Fruit fly (Drosophila melanogaster) whole organism, embryonic: Measurements from ENCODE around the gene CG33796.

Source experiments
- Bgb ChIP-seq: fragments of 200-800 bp; sonication (Bioruptor generic); IDR thresholded peaks from 2 replicates; pipeline ENCODE4 v1.3.6; 2022; ENCODE audit warnings: missing biosample characterization, missing genetic modification characterization; ENCODE audit not compliant: partially characterized antibody
- Bteb2 ChIP-seq: fragments of 200-800 bp; sonication (Bioruptor generic); optimal IDR thresholded peaks from 2 replicates; lab custom pipeline; 2016; ENCODE audit warnings: missing biosample characterization, missing genetic modification characterization
- CG10543 ChIP-seq: fragments of 200-800 bp; sonication (Bioruptor generic); optimal IDR thresholded peaks from 3 replicates; lab custom pipeline; 2017; ENCODE audit warnings: missing biosample characterization, mild to moderate bottlenecking, missing genetic modification characterization, moderate library complexity
- CG11560 ChIP-seq: fragments of 200-800 bp; sonication (Bioruptor generic); IDR thresholded peaks from 3 replicates; pipeline ENCODE4 v1.3.6; 2022; ENCODE audit warnings: missing biosample characterization, missing genetic modification characterization
- CG11695 ChIP-seq: fragments of 200-800 bp; sonication (Bioruptor generic); IDR thresholded peaks from 3 replicates; pipeline ENCODE4 v1.3.6; 2022; ENCODE audit warnings: missing biosample characterization, missing genetic modification characterization
- CG1233 ChIP-seq: fragments of 200-800 bp; sonication (Bioruptor generic); optimal IDR thresholded peaks from 4 replicates; lab custom pipeline; 2018; ENCODE audit warnings: missing biosample characterization, mild to moderate bottlenecking, missing genetic modification characterization
- CG1792 ChIP-seq: fragments of 200-800 bp; sonication (Bioruptor generic); optimal IDR thresholded peaks from 2 replicates; lab custom pipeline; 2016; ENCODE audit warnings: missing biosample characterization, missing genetic modification characterization
- CG2875 ChIP-seq: fragments of 200-800 bp; sonication (Bioruptor generic); optimal IDR thresholded peaks from 2 replicates; lab custom pipeline; 2017; ENCODE audit warnings: missing biosample characterization, mild to moderate bottlenecking, missing genetic modification characterization, missing genetic modification reagents
- CG30020 ChIP-seq: fragments of 200-800 bp; optimal IDR thresholded peaks from 2 replicates; lab custom pipeline; 2019; ENCODE audit warnings: missing biosample characterization, mild to moderate bottlenecking, missing genetic modification characterization, moderate library complexity
- CG31441 ChIP-seq: fragments of 200-800 bp; sonication (Bioruptor generic); IDR thresholded peaks from 2 replicates; pipeline ENCODE4 v1.3.6; 2022; ENCODE audit warnings: missing biosample characterization, missing genetic modification characterization
- CG34422 ChIP-seq: fragments of 200-800 bp; sonication (Bioruptor generic); IDR thresholded peaks from 3 replicates; pipeline ENCODE4 v1.3.6; 2022; ENCODE audit warnings: missing biosample characterization, missing genetic modification characterization
- CG6689 ChIP-seq: fragments of 200-800 bp; sonication (Bioruptor generic); IDR thresholded peaks from 2 replicates; pipeline ENCODE4 v1.3.6; 2022; ENCODE audit warnings: missing biosample characterization, missing genetic modification characterization
- CG8388 ChIP-seq: fragments of 200-800 bp; sonication (Bioruptor generic); optimal IDR thresholded peaks from 2 replicates; lab custom pipeline; 2019; ENCODE audit warnings: missing biosample characterization, mild to moderate bottlenecking, missing genetic modification characterization, moderate library complexity
- CG9215 ChIP-seq: fragments of 200-800 bp; sonication (Bioruptor generic); IDR thresholded peaks from 2 replicates; pipeline ENCODE4 v1.3.6; 2022; ENCODE audit warnings: missing biosample characterization, missing genetic modification characterization
- CG9727 ChIP-seq: fragments of 200-800 bp; sonication (Bioruptor generic); optimal IDR thresholded peaks from 3 replicates; lab custom pipeline; 2017; ENCODE audit warnings: missing biosample characterization, mild to moderate bottlenecking, missing genetic modification characterization
- CTCF ChIP-seq: fragments of 200-800 bp; sonication (Bioruptor generic); optimal IDR thresholded peaks from 2 replicates; lab custom pipeline; 2017; ENCODE audit warnings: missing biosample characterization, mild to moderate bottlenecking, missing genetic modification characterization, moderate library complexity
- CoRest ChIP-seq: fragments of 200-800 bp; sonication (Bioruptor generic); optimal IDR thresholded peaks from 3 replicates; lab custom pipeline; 2018; ENCODE audit warnings: missing biosample characterization, mild to moderate bottlenecking, missing genetic modification characterization, moderate library complexity
- Dek ChIP-seq: fragments of 200-800 bp; sonication (Bioruptor generic); optimal IDR thresholded peaks from 3 replicates; lab custom pipeline; 2019; ENCODE audit warnings: missing biosample characterization, mild to moderate bottlenecking, missing genetic modification characterization, moderate library complexity
- Dip2 ChIP-seq: fragments of 200-800 bp; sonication (Bioruptor generic); IDR thresholded peaks from 2 replicates; pipeline ENCODE4 v1.3.6; 2022; ENCODE audit warnings: missing biosample characterization, missing genetic modification characterization
- HmgZ ChIP-seq: fragments of 200-800 bp; sonication (Bioruptor generic); optimal IDR thresholded peaks from 2 replicates; lab custom pipeline; 2018; ENCODE audit warnings: missing biosample characterization, mild to moderate bottlenecking, missing genetic modification characterization
- Hr51 ChIP-seq, 2 experiments: fragments of 200-800 bp; sonication (Bioruptor generic); optimal IDR thresholded peaks; 2 replicates in 1 of 2; 3 replicates in 1 of 2; lab custom pipeline; 2016 to 2018; ENCODE audit warnings: missing biosample characterization in 2 of 2, missing genetic modification characterization in 2 of 2, mild to moderate bottlenecking in 1 of 2, moderate library complexity in 1 of 2
- Kr ChIP-seq: fragments of 200-800 bp; sonication (Bioruptor generic); optimal IDR thresholded peaks from 2 replicates; lab custom pipeline; 2017; ENCODE audit warnings: missing biosample characterization, mild to moderate bottlenecking, missing genetic modification characterization
- NC2α ChIP-seq: fragments of 200-800 bp; sonication (Bioruptor generic); optimal IDR thresholded peaks from 2 replicates; lab custom pipeline; 2016; ENCODE audit warnings: missing biosample characterization, missing genetic modification characterization
- Oaz ChIP-seq: fragments of 200-800 bp; sonication (Bioruptor generic); IDR thresholded peaks from 2 replicates; pipeline ENCODE4 v1.3.6; 2022; ENCODE audit warnings: missing biosample characterization, missing genetic modification characterization
- Ptx1 ChIP-seq: fragments of 200-800 bp; sonication (Bioruptor generic); IDR thresholded peaks from 2 replicates; pipeline ENCODE4 v1.3.6; 2022; ENCODE audit warnings: missing biosample characterization, missing genetic modification characterization
- Sox100B ChIP-seq: fragments of 200-800 bp; sonication (Bioruptor generic); optimal IDR thresholded peaks from 3 replicates; lab custom pipeline; 2018; ENCODE audit warnings: missing biosample characterization, mild to moderate bottlenecking, missing genetic modification characterization
- Taf1 ChIP-seq: fragments of 200-800 bp; sonication (Bioruptor generic); IDR thresholded peaks from 2 replicates; pipeline ENCODE4 v1.3.6; 2022; ENCODE audit warnings: missing biosample characterization, missing genetic modification characterization
- Trl ChIP-seq, 3 experiments: fragments of >200 bp in 2 of 3; fragments of 200-800 bp in 1 of 3; sonication (Bioruptor generic) in 1 of 3; optimal IDR thresholded peaks; 2 replicates in 1 of 3; 3 replicates in 2 of 3; lab custom pipeline; 2016 to 2017; ENCODE audit warnings: missing biosample characterization in 1 of 3, missing genetic modification characterization in 1 of 3
- YL-1 ChIP-seq: fragments of 200-800 bp; sonication (Bioruptor generic); optimal IDR thresholded peaks from 3 replicates; lab custom pipeline; 2017; ENCODE audit warnings: missing biosample characterization, mild to moderate bottlenecking, missing genetic modification characterization
- amos ChIP-seq: fragments of 200-800 bp; sonication (Bioruptor generic); IDR thresholded peaks from 2 replicates; pipeline ENCODE4 v1.3.6; 2022; ENCODE audit warnings: missing biosample characterization, missing genetic modification characterization; ENCODE audit not compliant: partially characterized antibody
- ap ChIP-seq: fragments of 200-800 bp; sonication (Bioruptor generic); IDR thresholded peaks from 2 replicates; pipeline ENCODE4 v1.3.6; 2022; ENCODE audit warnings: missing biosample characterization, missing genetic modification characterization
- ase ChIP-seq: fragments of 200-800 bp; sonication (Bioruptor generic); IDR thresholded peaks from 3 replicates; pipeline ENCODE4 v1.3.6; 2022; ENCODE audit warnings: missing biosample characterization, missing genetic modification characterization
- bigmax ChIP-seq: fragments of 200-800 bp; sonication (Bioruptor generic); optimal IDR thresholded peaks from 2 replicates; lab custom pipeline; 2018; ENCODE audit warnings: missing biosample characterization, mild to moderate bottlenecking, missing genetic modification characterization
- cad ChIP-seq: fragments of >200 bp; optimal IDR thresholded peaks from 2 replicates; lab custom pipeline; 2017; ENCODE audit warnings: missing biosample characterization, missing genetic modification characterization
- croc ChIP-seq: fragments of 200-800 bp; sonication (Bioruptor generic); conservative IDR thresholded peaks from 3 replicates; pipeline ENCODE4 v1.3.6; 2022; ENCODE audit warnings: missing biosample characterization, missing genetic modification characterization
- crol ChIP-seq: fragments of 200-800 bp; sonication (Bioruptor generic); IDR thresholded peaks from 2 replicates; pipeline ENCODE4 v1.3.6; 2022; ENCODE audit warnings: missing biosample characterization, missing genetic modification characterization
- dmrt11E ChIP-seq: fragments of 200-800 bp; sonication (Bioruptor generic); optimal IDR thresholded peaks from 3 replicates; lab custom pipeline; 2018; ENCODE audit warnings: missing biosample characterization, mild to moderate bottlenecking, missing genetic modification characterization, moderate library complexity
- dmrt99B ChIP-seq: fragments of 200-800 bp; sonication (Bioruptor generic); optimal IDR thresholded peaks from 2 replicates; lab custom pipeline; 2018; ENCODE audit warnings: missing biosample characterization, mild to moderate bottlenecking, missing genetic modification characterization, moderate library complexity
- emc ChIP-seq: fragments of 200-800 bp; sonication (Bioruptor generic); optimal IDR thresholded peaks from 2 replicates; lab custom pipeline; 2016; ENCODE audit warnings: missing biosample characterization, missing genetic modification characterization
- ems ChIP-seq: fragments of 200-800 bp; sonication (Bioruptor generic); optimal IDR thresholded peaks from 3 replicates; lab custom pipeline; 2016; ENCODE audit warnings: missing biosample characterization, missing genetic modification characterization
- gce ChIP-seq: fragments of 200-800 bp; sonication (Bioruptor generic); IDR thresholded peaks from 3 replicates; pipeline ENCODE4 v1.3.6; 2022; ENCODE audit warnings: missing biosample characterization, missing genetic modification characterization
- gcm2 ChIP-seq: fragments of 200-800 bp; sonication (Bioruptor generic); optimal IDR thresholded peaks from 2 replicates; lab custom pipeline; 2016; ENCODE audit warnings: missing biosample characterization, missing genetic modification characterization
- her ChIP-seq: fragments of 200-800 bp; sonication (Bioruptor generic); optimal IDR thresholded peaks from 2 replicates; lab custom pipeline; 2016; ENCODE audit warnings: missing biosample characterization, missing genetic modification characterization
- kni ChIP-seq: fragments of 200-800 bp; sonication (Bioruptor generic); optimal IDR thresholded peaks from 3 replicates; lab custom pipeline; 2017; ENCODE audit warnings: mild to moderate bottlenecking, missing biosample characterization, missing genetic modification reagents, missing genetic modification characterization
- lmd ChIP-seq: fragments of 200-800 bp; sonication (Bioruptor generic); IDR thresholded peaks from 2 replicates; pipeline ENCODE4 v1.3.6; 2022; ENCODE audit warnings: missing biosample characterization, missing genetic modification characterization
- nerfin-2 ChIP-seq: fragments of 200-800 bp; sonication (Bioruptor generic); IDR thresholded peaks from 2 replicates; pipeline ENCODE4 v1.3.6; 2022; ENCODE audit warnings: missing biosample characterization, missing genetic modification characterization; ENCODE audit not compliant: partially characterized antibody
- rib ChIP-seq: fragments of 200-800 bp; sonication (Bioruptor generic); IDR thresholded peaks from 2 replicates; pipeline ENCODE4 v1.3.6; 2022; ENCODE audit warnings: missing biosample characterization, missing genetic modification characterization
- salm ChIP-seq: fragments of 200-800 bp; sonication (Bioruptor generic); optimal IDR thresholded peaks from 2 replicates; lab custom pipeline; 2018; ENCODE audit warnings: missing biosample characterization, mild to moderate bottlenecking, missing genetic modification characterization
- sob ChIP-seq: fragments of 200-800 bp; sonication (Bioruptor generic); IDR thresholded peaks from 2 replicates; pipeline ENCODE4 v1.3.6; 2022; ENCODE audit warnings: missing biosample characterization, missing genetic modification characterization
- sr ChIP-seq: fragments of 200-800 bp; sonication (Bioruptor generic); IDR thresholded peaks from 3 replicates; pipeline ENCODE4 v1.3.6; 2022; ENCODE audit warnings: missing biosample characterization, missing genetic modification characterization
- sug ChIP-seq: fragments of 200-800 bp; optimal IDR thresholded peaks from 2 replicates; lab custom pipeline; 2019; ENCODE audit warnings: missing biosample characterization, mild to moderate bottlenecking, missing genetic modification characterization, moderate library complexity

CG33796 gene

DNA sequence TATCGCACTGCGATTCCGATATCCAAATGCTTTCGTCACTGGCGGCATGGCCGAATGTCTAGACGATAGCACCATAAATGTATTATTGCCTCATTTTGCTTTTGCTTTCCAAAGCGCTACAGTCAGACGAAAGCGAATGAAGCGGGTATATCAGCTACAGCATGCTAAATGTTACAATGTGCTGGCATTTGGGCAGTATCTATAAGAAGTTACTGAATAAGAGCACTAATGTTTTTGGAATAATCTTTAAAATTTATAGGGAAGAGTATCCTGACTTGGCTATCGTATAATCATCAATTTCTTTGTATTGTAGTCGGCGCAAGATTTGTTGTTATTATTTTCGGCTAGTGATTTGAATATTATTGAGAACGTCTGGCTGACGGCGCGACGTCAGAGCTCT lies 33.3 kb upstream of the CG33796 start (continued):
- TF ChIP-seq CG31441: peak; percentile 53
- TF ChIP-seq Trl (optimal IDR thresholded peaks at IDR 0.05; lab: Kevin White, UChicago): no peak
- TF ChIP-seq Trl (GFP tag; optimal IDR thresholded peaks at IDR 0.05; lab: Kevin White, UChicago): peak; percentile 88
- peak; percentile 90 for TF ChIP-seq sob (GFP tag; lab: Robert Waterston, UW)
- TF ChIP-seq ase (GFP tag; lab: Robert Waterston, UW): peak; percentile 87; the same call in 2 of the 3 replicates
- TF ChIP-seq ap (GFP tag; lab: Robert Waterston, UW): peak; percentile 64; the same call in 1 of the 2 replicates
- peak; percentile 65 for TF ChIP-seq CG9727
- peak; percentile 78 for TF ChIP-seq CoRest
- TF ChIP-seq HmgZ (tag; lab: Kevin White, UChicago): peak; percentile 71
- TF ChIP-seq Dek (tag; lab: Kevin White, UChicago): peak; percentile 81
- peak; percentile 33 for TF ChIP-seq CG2875
- TF ChIP-seq gce (GFP tag; lab: Robert Waterston, UW): peak; percentile 71; the same call in 1 of the 3 replicates
- peak; percentile 68 for TF ChIP-seq her (GFP tag; lab: Kevin White, UChicago)
- TF ChIP-seq nerfin-2: no peak
- TF ChIP-seq kni: no peak
- TF ChIP-seq ems (GFP tag; lab: Kevin White, UChicago): peak; percentile 78
- peak; percentile 57 for TF ChIP-seq sug (tag; lab: Kevin White, UChicago)
- peak; percentile 81 for TF ChIP-seq CG6689 (GFP tag; lab: Robert Waterston, UW)
- peak; percentile 67 for TF ChIP-seq CG1792
- peak; percentile 84 for TF ChIP-seq Ptx1 (GFP tag; lab: Robert Waterston, UW)
- TF ChIP-seq CG8388 (GFP tag; lab: Kevin White, UChicago): peak; percentile 38
- TF ChIP-seq Bgb (GFP tag; lab: Robert Waterston, UW): no peak
- TF ChIP-seq dmrt99B (tag; lab: Kevin White, UChicago): peak; percentile 83
- TF ChIP-seq lmd (GFP tag; lab: Robert Waterston, UW): peak; percentile 90
- no peak for TF ChIP-seq CG9215 (GFP tag; lab: Robert Waterston, UW)
- no peak for TF ChIP-seq amos (GFP tag; lab: Robert Waterston, UW)
- peak; percentile 88 for TF ChIP-seq CG34422 (GFP tag; lab: Robert Waterston, UW)
- TF ChIP-seq CG11695 (GFP tag; lab: Robert Waterston, UW): peak; percentile 79
- no peak for TF ChIP-seq bigmax (GFP tag; lab: Kevin White, UChicago)
- peak; percentile 58 for TF ChIP-seq Sox100B (GFP tag; lab: Kevin White, UChicago)
- peak; percentile 57 for TF ChIP-seq emc
- peak; percentile 46 for TF ChIP-seq salm (tag; lab: Kevin White, UChicago)
- TF ChIP-seq NC2α: no peak
- TF ChIP-seq Hr51 (GFP tag; optimal IDR thresholded peaks at IDR 0.05; lab: Kevin White, UChicago): peak; percentile 65 to 78
- TF ChIP-seq crol (GFP tag; lab: Robert Waterston, UW): no peak
- no peak for TF ChIP-seq YL-1
- no peak for TF ChIP-seq dmrt11E (tag; lab: Kevin White, UChicago)
- no peak for TF ChIP-seq cad (GFP tag; lab: Kevin White, UChicago)
- TF ChIP-seq Oaz (GFP tag; lab: Robert Waterston, UW): peak; percentile 77
- TF ChIP-seq CG30020: no peak
- TF ChIP-seq Bteb2 (GFP tag; lab: Kevin White, UChicago): peak; percentile 71
- TF ChIP-seq gcm2: peak; percentile 39
- no peak for TF ChIP-seq Kr (GFP tag; lab: Kevin White, UChicago)
- peak; percentile 46; the same call in 1 of the 2 replicates for TF ChIP-seq Dip2 (GFP tag; lab: Robert Waterston, UW)
- peak; percentile 40 for TF ChIP-seq CG10543 (GFP tag; lab: Kevin White, UChicago)
- TF ChIP-seq CTCF (GFP tag; lab: Kevin White, UChicago): peak; percentile 15
- TF ChIP-seq croc (GFP tag; lab: Robert Waterston, UW): peak; percentile 53; the same call in 2 of the 3 replicates
- peak; percentile 79 for TF ChIP-seq Taf1 (GFP tag; lab: Robert Waterston, UW)
- no peak; the same call in 2 of the 3 replicates for TF ChIP-seq sr (GFP tag; lab: Robert Waterston, UW)
- TF ChIP-seq rib (GFP tag; lab: Robert Waterston, UW): peak; percentile 87
- TF ChIP-seq CG11560 (tag; lab: Robert Waterston, UW): peak; percentile 60; the same call in 1 of the 3 replicates
- peak; percentile 78 for TF ChIP-seq CG1233
